Worm (Caenorhabditis elegans) whole organism, L2 larva: Measurements from ENCODE around the gene C50A2.7.
A peak's percentile ranks its signal among the peaks of the same experiment; 100 is the strongest.

Experiments used
- C34F6.9 ChIP-seq: fragments of 150-350 bp; optimal IDR thresholded peaks from 2 replicates; lab custom pipeline; 2014; ENCODE audit warnings: missing biosample characterization, missing genetic modification characterization
- F13H6.1 ChIP-seq: sonication (generic microtip); optimal IDR thresholded peaks from 2 replicates; lab custom pipeline; 2016; ENCODE audit warnings: missing genetic modification characterization, missing compliant biosample characterization
- Y55F3AM.14 ChIP-seq: fragments of 200-800 bp; sonication (Bioruptor generic); optimal IDR thresholded peaks from 2 replicates; lab custom pipeline; 2018; ENCODE audit warnings: mild to moderate bottlenecking, missing genetic modification characterization, missing compliant biosample characterization
- ZK546.5 ChIP-seq: sonication (generic microtip); optimal IDR thresholded peaks from 2 replicates; lab custom pipeline; 2017; ENCODE audit warnings: missing biosample characterization, missing genetic modification characterization
- alr-1 ChIP-seq: fragments of 150-350 bp; optimal IDR thresholded peaks from 2 replicates; lab custom pipeline; 2014; ENCODE audit warnings: missing biosample characterization, missing genetic modification characterization
- blmp-1 ChIP-seq: sonication (generic microtip); optimal IDR thresholded peaks from 2 replicates; lab custom pipeline; 2017; ENCODE audit warnings: missing genetic modification characterization, mild to moderate bottlenecking, missing compliant biosample characterization, antibody characterized with exemption, moderate library complexity; ENCODE audit not compliant: insufficient read depth
- ceh-16 ChIP-seq: fragments of 150-350 bp; optimal IDR thresholded peaks from 2 replicates; lab custom pipeline; 2014; ENCODE audit warnings: missing biosample characterization, missing genetic modification characterization
- crh-2 ChIP-seq: sonication (generic microtip); optimal IDR thresholded peaks from 2 replicates; lab custom pipeline; 2017; ENCODE audit warnings: missing biosample characterization, missing genetic modification characterization
- dmd-4 ChIP-seq: sonication (generic microtip); optimal IDR thresholded peaks from 2 replicates; lab custom pipeline; 2017; ENCODE audit warnings: missing biosample characterization, missing genetic modification characterization
- elt-3 ChIP-seq: sonication (generic microtip); optimal IDR thresholded peaks from 2 replicates; lab custom pipeline; 2017; ENCODE audit warnings: missing biosample characterization, missing genetic modification characterization
- fos-1 ChIP-seq: fragments of 150-350 bp; optimal IDR thresholded peaks from 2 replicates; lab custom pipeline; 2014; ENCODE audit warnings: missing biosample characterization, missing genetic modification characterization
- gmeb-1 ChIP-seq: fragments of 150-350 bp; optimal IDR thresholded peaks from 2 replicates; lab custom pipeline; 2014; ENCODE audit warnings: missing biosample characterization, missing genetic modification characterization
- lin-13 ChIP-seq: fragments of 150-350 bp; optimal IDR thresholded peaks from 2 replicates; lab custom pipeline; 2014; ENCODE audit warnings: missing biosample characterization, missing genetic modification reagents, missing genetic modification characterization
- lin-39 ChIP-seq: fragments of 150-350 bp; optimal IDR thresholded peaks from 2 replicates; lab custom pipeline; 2014; ENCODE audit warnings: missing biosample characterization, missing genetic modification reagents, missing genetic modification characterization
- lsy-2 ChIP-seq, 2 experiments: fragments of 150-350 bp in 1 of 2; sonication (generic microtip) in 1 of 2; optimal IDR thresholded peaks; 2 replicates each; lab custom pipeline; 2014 to 2017; ENCODE audit warnings: missing biosample characterization in 2 of 2, missing genetic modification characterization in 2 of 2
- mab-5 ChIP-seq: fragments of 150-350 bp; optimal IDR thresholded peaks from 2 replicates; lab custom pipeline; 2014; ENCODE audit warnings: missing biosample characterization, missing genetic modification characterization
- mbf-1 ChIP-seq: sonication (generic microtip); optimal IDR thresholded peaks from 2 replicates; lab custom pipeline; 2017; ENCODE audit warnings: missing biosample characterization, missing genetic modification characterization
- mdl-1 ChIP-seq, 2 experiments: fragments of 150-350 bp in 1 of 2; sonication (generic microtip) in 1 of 2; optimal IDR thresholded peaks; 2 replicates each; lab custom pipeline; 2017; ENCODE audit warnings: missing biosample characterization in 2 of 2, missing genetic modification characterization in 2 of 2
- nhr-10 ChIP-seq: sonication (generic microtip); optimal IDR thresholded peaks from 2 replicates; lab custom pipeline; 2017; ENCODE audit warnings: missing biosample characterization, missing genetic modification characterization
- nhr-11 ChIP-seq: fragments of 150-350 bp; optimal IDR thresholded peaks from 2 replicates; lab custom pipeline; 2014; ENCODE audit warnings: missing biosample characterization, missing genetic modification characterization
- nhr-12 ChIP-seq: fragments of 150-350 bp; optimal IDR thresholded peaks from 2 replicates; lab custom pipeline; 2014; ENCODE audit warnings: missing biosample characterization, missing genetic modification characterization
- nhr-129 ChIP-seq: fragments of 150-350 bp; optimal IDR thresholded peaks from 2 replicates; lab custom pipeline; 2014; ENCODE audit warnings: missing biosample characterization, missing genetic modification characterization
- nhr-23 ChIP-seq: fragments of 150-350 bp; optimal IDR thresholded peaks from 2 replicates; lab custom pipeline; 2014; ENCODE audit warnings: missing biosample characterization, missing genetic modification reagents, missing genetic modification characterization
- nhr-237 ChIP-seq: fragments of 150-350 bp; optimal IDR thresholded peaks from 2 replicates; lab custom pipeline; 2014; ENCODE audit warnings: missing biosample characterization, missing genetic modification characterization
- nhr-25 ChIP-seq: fragments of 150-350 bp; sonication (generic microtip); optimal IDR thresholded peaks from 3 replicates; lab custom pipeline; 2014; ENCODE audit warnings: missing biosample characterization, missing genetic modification characterization
- nhr-6 ChIP-seq: fragments of 150-350 bp; optimal IDR thresholded peaks from 2 replicates; lab custom pipeline; 2014; ENCODE audit warnings: missing biosample characterization, missing genetic modification characterization
- skn-1 ChIP-seq: sonication (generic microtip); optimal IDR thresholded peaks from 2 replicates; lab custom pipeline; 2017; ENCODE audit warnings: missing biosample characterization, missing genetic modification characterization
- sma-3 ChIP-seq: sonication (generic microtip); optimal IDR thresholded peaks from 2 replicates; lab custom pipeline; 2016; ENCODE audit warnings: missing genetic modification reagents, missing genetic modification characterization, missing compliant biosample characterization
- sma-9 ChIP-seq, 2 experiments: fragments of 150-350 bp in 1 of 2; sonication (generic microtip) in 1 of 2; optimal IDR thresholded peaks; 2 replicates each; lab custom pipeline; 2014 to 2016; ENCODE audit warnings: missing genetic modification characterization in 2 of 2, mild to moderate bottlenecking in 1 of 2, missing biosample characterization in 1 of 2, missing compliant biosample characterization in 1 of 2, missing genetic modification reagents in 1 of 2, moderate library complexity in 1 of 2
- snpc-4 ChIP-seq: fragments of 150-350 bp; optimal IDR thresholded peaks from 2 replicates; lab custom pipeline; 2014; ENCODE audit warnings: missing biosample characterization, missing genetic modification characterization
- unc-55 ChIP-seq: fragments of 150-350 bp; sonication (generic microtip); optimal IDR thresholded peaks from 3 replicates; lab custom pipeline; 2014; ENCODE audit warnings: missing biosample characterization, missing genetic modification reagents, missing genetic modification characterization
- unc-62 ChIP-seq: fragments of 150-350 bp; optimal IDR thresholded peaks from 2 replicates; lab custom pipeline; 2014; ENCODE audit warnings: missing biosample characterization, missing genetic modification reagents, missing genetic modification characterization
- zag-1 ChIP-seq: fragments of 150-350 bp; optimal IDR thresholded peaks from 2 replicates; lab custom pipeline; 2014; ENCODE audit warnings: missing biosample characterization, missing genetic modification characterization
- ztf-11 ChIP-seq: sonication (generic microtip); optimal IDR thresholded peaks from 2 replicates; lab custom pipeline; 2017; ENCODE audit warnings: missing biosample characterization, missing genetic modification characterization

Gene C50A2.7

DNA sequence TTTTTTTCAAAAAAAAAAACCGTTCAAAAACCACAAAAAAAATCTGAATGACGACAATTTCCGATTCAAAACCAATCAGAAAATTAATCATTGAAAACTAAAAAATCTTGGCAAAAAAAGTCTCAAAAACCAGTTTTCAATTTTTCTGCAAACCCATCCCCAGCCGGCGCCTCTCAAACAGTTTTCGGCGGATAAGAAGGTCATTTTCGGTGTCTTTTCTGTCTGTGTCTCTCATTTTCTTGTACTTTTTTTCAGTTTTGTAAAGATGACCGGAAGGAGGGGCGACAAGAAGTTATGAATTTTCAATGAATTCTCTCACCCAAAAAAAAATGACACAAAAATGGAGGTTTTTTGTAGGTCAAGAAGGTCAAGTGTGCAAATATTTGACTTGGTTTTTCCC is 8.0 kb upstream of the C50A2.7 start:
- TF ChIP-seq nhr-25 (tag; lab: Kevin White, UChicago) (peak; percentile 38), nhr-129 (no peak), nhr-237 (tag; lab: Kevin White, UChicago) (no peak), mbf-1 (tag; lab: Kevin White, UChicago) (no peak), lsy-2 (tag; optimal IDR thresholded peaks at IDR 0.05; lab: Kevin White, UChicago) (no peak), zag-1 (tag; lab: Kevin White, UChicago) (no peak)

DNA sequence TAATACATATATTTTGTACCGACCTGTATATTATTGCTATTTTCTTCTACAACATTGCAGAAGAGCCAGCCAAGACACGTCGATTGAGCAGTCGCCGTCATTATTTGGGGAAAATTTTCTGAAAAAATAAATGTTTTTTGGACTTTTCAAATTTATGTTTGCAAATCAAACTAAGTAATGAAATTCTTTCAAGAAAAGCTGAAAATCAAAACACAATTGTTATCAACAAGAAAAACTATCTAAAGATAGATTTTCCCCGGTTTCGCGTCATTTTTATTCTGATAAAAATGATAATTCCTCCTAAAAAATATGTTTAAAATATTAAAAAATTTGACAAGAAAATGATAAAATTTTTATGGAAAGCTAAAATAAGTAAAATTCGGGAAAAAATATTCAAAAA is 5.3 kb upstream of the C50A2.7 start, which contains the start of gene C50A2.3:
C50A2.3 (minus strand) TSS at position 101 of the 400 bp plus-strand sequence.
- TF ChIP-seq crh-2 (tag; lab: Kevin White, UChicago) (no peak), ZK546.5 (tag; lab: Kevin White, UChicago) (no peak), elt-3 (tag; lab: Kevin White, UChicago) (no peak), unc-55 (GFP tag; lab: Kevin White, UChicago) (no peak), gmeb-1 (tag; lab: Kevin White, UChicago) (no peak)

DNA sequence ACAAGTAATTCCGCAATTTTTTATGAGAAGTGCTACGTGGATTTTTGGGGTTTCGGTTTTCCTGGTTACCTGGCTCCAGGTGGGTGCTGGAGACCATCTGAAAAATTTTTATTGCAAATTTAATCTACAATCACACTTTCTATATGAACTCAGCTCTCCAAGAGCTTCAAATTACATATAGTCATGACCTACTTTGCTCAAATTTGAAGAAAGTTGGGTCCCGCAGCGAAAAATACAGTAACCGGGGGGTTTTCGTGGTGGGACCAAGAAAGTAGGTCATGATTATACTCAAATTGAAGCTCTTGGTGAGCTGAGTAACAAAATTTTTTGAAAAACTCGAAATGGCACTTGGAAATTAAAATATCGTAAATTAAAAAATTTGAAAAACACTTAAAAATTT is 2.8 kb upstream of the C50A2.7 start, which contains the start of gene ets-8:
ets-8 (minus strand) TSS at position 101 of the 400 bp plus-strand sequence.
- TF ChIP-seq nhr-237 (tag; lab: Kevin White, UChicago) = no peak
- no peak for TF ChIP-seq ztf-11 (tag; lab: Kevin White, UChicago)
- TF ChIP-seq ceh-16 (tag; lab: Kevin White, UChicago) = no peak
- TF ChIP-seq mab-5 (tag; lab: Kevin White, UChicago) = no peak
- TF ChIP-seq, all 48 proteins: peak for 0

DNA sequence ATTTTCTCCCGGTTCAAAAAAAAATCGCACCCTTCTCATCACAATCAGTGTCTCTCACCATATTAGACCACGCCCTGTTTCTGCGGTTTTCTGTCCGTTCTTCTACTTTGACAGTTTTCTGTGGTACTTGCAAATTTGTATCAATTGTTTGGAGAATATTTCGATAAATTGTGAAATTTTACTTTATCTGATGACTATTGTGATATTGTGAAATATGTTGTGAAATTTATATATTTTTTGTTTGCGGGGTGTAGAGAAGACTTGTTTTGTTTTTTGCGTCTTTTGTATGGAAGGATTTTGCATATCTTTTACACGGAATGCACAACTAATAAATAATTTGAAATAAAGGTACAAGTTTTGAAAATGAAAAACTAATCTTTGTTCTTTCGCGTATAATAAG is 4.1 kb downstream of the C50A2.7 start:
- no peak for TF ChIP-seq blmp-1 (tag; lab: Kevin White, UChicago)
- TF ChIP-seq, all 48 proteins: peak for 0

DNA sequence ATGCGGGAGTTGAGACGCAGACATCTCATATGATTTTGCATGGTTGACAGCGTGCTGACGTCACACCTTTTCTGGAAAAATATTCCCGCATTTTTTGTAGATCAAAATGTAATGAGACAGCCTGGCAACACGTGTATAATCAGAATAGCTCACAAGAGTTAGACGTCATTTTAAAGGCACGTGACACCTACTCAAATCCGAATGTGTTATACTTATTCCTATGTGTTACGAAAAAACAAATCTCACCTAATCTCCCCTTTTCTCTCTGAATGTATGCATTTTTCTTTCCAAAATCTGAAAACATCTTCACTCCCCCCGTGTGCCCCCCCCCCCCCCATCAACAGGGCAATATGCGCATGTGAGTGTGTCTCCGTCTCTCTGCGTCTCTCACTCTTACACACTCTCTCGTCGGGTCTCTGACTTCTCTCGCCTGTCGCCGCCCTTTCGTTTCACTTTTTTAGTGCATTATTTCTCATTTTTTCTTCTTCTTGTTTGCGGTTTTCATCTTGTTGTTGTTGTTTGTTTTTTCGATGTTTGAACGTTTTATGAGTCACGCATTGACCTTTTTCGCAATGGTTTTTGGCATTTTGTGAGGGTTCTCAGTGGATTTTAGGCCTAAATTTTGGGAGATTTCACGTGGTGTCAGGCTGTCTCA is 5.2 kb downstream of the C50A2.7 start:
- peak in 1 of 2 experiments; percentile 61 for TF ChIP-seq lsy-2 (tag; optimal IDR thresholded peaks at IDR 0.05; lab: Kevin White, UChicago)
- no peak for TF ChIP-seq sma-3 (GFP tag; lab: Kevin White, UChicago)
- no peak for TF ChIP-seq nhr-237 (tag; lab: Kevin White, UChicago)
- TF ChIP-seq unc-55 (GFP tag; lab: Kevin White, UChicago) = peak; percentile 53
- peak; percentile 63 for TF ChIP-seq Y55F3AM.14 (GFP tag; lab: Kevin White, UChicago)
- peak; percentile 12 for TF ChIP-seq mab-5 (tag; lab: Kevin White, UChicago)
- no peak for TF ChIP-seq fos-1 (tag; lab: Kevin White, UChicago)
- TF ChIP-seq nhr-129 = peak; percentile 37
- peak; percentile 45 for TF ChIP-seq sma-9 (GFP tag; optimal IDR thresholded peaks at IDR 0.05; lab: Kevin White, UChicago)
- TF ChIP-seq sma-9 (tag; optimal IDR thresholded peaks at IDR 0.05; lab: Kevin White, UChicago) = no peak
- peak; percentile 40 for TF ChIP-seq gmeb-1 (tag; lab: Kevin White, UChicago)
- TF ChIP-seq dmd-4 (tag; lab: Kevin White, UChicago) = no peak
- peak; percentile 3 for TF ChIP-seq lin-13 (GFP tag; lab: Kevin White, UChicago)
- peak; percentile 54 for TF ChIP-seq blmp-1 (tag; lab: Kevin White, UChicago)
- TF ChIP-seq F13H6.1 (tag; lab: Kevin White, UChicago) = peak; percentile 22
- TF ChIP-seq mdl-1 (tag; optimal IDR thresholded peaks at IDR 0.05; lab: Kevin White, UChicago) = peak; percentile 45 to 87
- TF ChIP-seq C34F6.9 (tag; lab: Kevin White, UChicago) = peak; percentile 60
- TF ChIP-seq, all 48 proteins: peak for 12

DNA sequence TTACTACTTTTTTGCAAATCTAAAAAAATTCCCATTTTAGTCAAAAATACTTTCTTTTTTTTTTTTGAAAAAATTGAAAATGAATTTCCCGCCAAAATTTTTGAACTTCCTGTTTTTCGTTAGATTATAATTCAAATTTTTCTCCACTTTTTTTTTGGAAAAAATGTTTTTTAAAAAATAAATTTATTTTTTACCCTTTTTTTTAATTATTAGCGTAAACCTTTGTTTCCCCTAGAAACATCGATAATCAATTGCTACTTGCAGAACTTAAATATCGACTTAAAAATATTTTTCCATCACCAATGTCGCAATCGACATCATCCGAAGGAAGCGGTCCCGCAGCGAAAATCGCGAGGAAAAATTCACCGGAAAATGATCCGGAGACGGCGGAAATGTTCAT is 7.2 kb downstream of the C50A2.7 start, which contains the start of gene cec-2:
cec-2 (plus strand) TSS at position 301 of the 400 bp plus-strand sequence.
- TF ChIP-seq alr-1 (no peak), unc-55 (GFP tag; lab: Kevin White, UChicago) (no peak), nhr-6 (no peak), blmp-1 (tag; lab: Kevin White, UChicago) (no peak), nhr-12 (no peak), nhr-10 (tag; lab: Kevin White, UChicago) (no peak), mab-5 (tag; lab: Kevin White, UChicago) (no peak), fos-1 (tag; lab: Kevin White, UChicago) (no peak), lin-39 (tag; lab: Kevin White, UChicago) (no peak), ceh-16 (tag; lab: Kevin White, UChicago) (no peak), unc-62 (GFP tag; lab: Kevin White, UChicago) (no peak), nhr-129 (no peak), nhr-11 (tag; lab: Kevin White, UChicago) (no peak), skn-1 (no peak), snpc-4 (tag; lab: Kevin White, UChicago) (no peak), zag-1 (tag; lab: Kevin White, UChicago) (no peak), dmd-4 (tag; lab: Kevin White, UChicago) (no peak), sma-3 (GFP tag; lab: Kevin White, UChicago) (no peak), mdl-1 (tag; optimal IDR thresholded peaks at IDR 0.05; lab: Kevin White, UChicago) (no peak), nhr-23 (tag; lab: Kevin White, UChicago) (no peak)
